Fruit fly (Drosophila melanogaster) whole organism, pupa: ENCODE measurements around the gene ifc.

Experiments
- CG8159 ChIP-seq: fragments of 200-800 bp; sonication (Bioruptor generic); optimal IDR thresholded peaks from 3 replicates; lab custom pipeline; 2018; ENCODE audit warnings: missing biosample characterization, mild to moderate bottlenecking, missing genetic modification characterization, moderate library complexity
- D1 ChIP-seq: fragments of 200-800 bp; sonication (Bioruptor generic); optimal IDR thresholded peaks from 2 replicates; lab custom pipeline; 2018; ENCODE audit warnings: missing biosample characterization, mild to moderate bottlenecking, missing genetic modification characterization, moderate library complexity
- EcR ChIP-seq: fragments of 200-800 bp; sonication (Bioruptor generic); optimal IDR thresholded peaks from 3 replicates; lab custom pipeline; 2019; ENCODE audit warnings: missing biosample characterization, missing genetic modification characterization, mild to moderate bottlenecking, moderate library complexity, missing genetic modification reagents
- Pif1A ChIP-seq: fragments of 200-800 bp; sonication (Bioruptor generic); optimal IDR thresholded peaks from 3 replicates; lab custom pipeline; 2016; ENCODE audit warnings: missing biosample characterization, missing genetic modification characterization

DNA sequence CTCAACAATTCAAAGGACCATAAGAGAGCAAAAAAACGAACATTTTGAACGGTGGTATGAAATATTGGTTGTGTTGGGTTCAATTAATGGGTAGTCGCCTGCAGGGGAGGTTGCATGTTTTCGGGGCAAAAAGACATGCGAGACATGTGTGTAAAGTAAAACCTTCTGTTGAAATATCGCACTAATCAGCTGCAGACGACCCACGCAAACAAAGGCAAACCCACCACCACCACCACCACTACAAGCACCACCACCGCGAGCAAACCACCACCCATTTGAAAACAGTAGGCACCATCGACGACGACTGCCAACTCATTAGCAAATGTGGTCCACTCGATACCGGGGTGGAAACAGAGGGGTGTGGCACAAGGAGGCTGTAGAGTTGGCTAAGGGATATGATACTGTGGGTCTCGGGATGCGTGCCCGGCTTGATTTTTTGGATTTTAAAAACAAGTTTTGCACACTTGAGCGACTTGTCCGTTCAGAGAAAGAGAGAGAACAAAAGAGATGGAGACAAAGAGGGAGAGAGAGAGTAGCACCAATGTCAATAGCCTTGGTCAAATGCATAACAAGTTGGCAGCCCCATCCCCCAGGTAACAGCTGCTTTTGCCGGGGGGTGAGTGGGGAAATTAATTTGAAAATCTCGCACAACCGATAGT lies 8.9 kb upstream of the ifc start:
- TF ChIP-seq EcR (GFP tag; lab: Kevin White, UChicago) (peak; percentile 97), CG8159 (tag; lab: Kevin White, UChicago) (peak; percentile 2), D1 (tag; lab: Kevin White, UChicago) (no peak), Pif1A (GFP tag; lab: Kevin White, UChicago) (no peak)
